Worm (Caenorhabditis elegans): ENCODE data around the gene C14B1.2.

Gene C14B1.2

ce11 chrIII:3735509-3736255 lies 33.6 kb downstream of the C14B1.2 start (continued):
- TF ChIP-seq cebp-1 (GFP tag; IDR thresholded peaks at IDR 0.05) = no peak
- TF ChIP-seq cebp-1 (tag; optimal IDR thresholded peaks at IDR 0.05) = no peak
- no peak for TF ChIP-seq ztf-18 (tag; optimal IDR thresholded peaks at IDR 0.05)
- TF ChIP-seq rpc-1 (optimal IDR thresholded peaks at IDR 0.05) = no peak
- TF ChIP-seq rpc-1 (tag; optimal IDR thresholded peaks at IDR 0.05) = no peak
- no peak for TF ChIP-seq nfyb-1 (GFP tag; IDR thresholded peaks at IDR 0.05)
- no peak for TF ChIP-seq lin-40 (tag; optimal IDR thresholded peaks at IDR 0.05)
- no peak for TF ChIP-seq lir-1 (GFP tag; conservative IDR thresholded peaks at IDR 0.05)

ce11 chrIII:3736302-3736701 lies 34.2 kb downstream of the C14B1.2 start, which contains the start of gene F34D10.4:
TSS of gene F34D10.4 (plus strand) at chrIII:3736602.
- no peak for TF ChIP-seq sdz-38 (tag; optimal IDR thresholded peaks at IDR 0.05)
- TF ChIP-seq Y79H2A.3 (GFP tag; conservative IDR thresholded peaks at IDR 0.05) = no peak
- TF ChIP-seq F37B4.10 (GFP tag; IDR thresholded peaks at IDR 0.05) = no peak
- TF ChIP-seq ekl-4 (GFP tag; IDR thresholded peaks at IDR 0.05) = no peak
- no peak for TF ChIP-seq dpl-1 (GFP tag; optimal IDR thresholded peaks at IDR 0.05)
- no peak for TF ChIP-seq madf-6 (GFP tag; IDR thresholded peaks at IDR 0.05)
- TF ChIP-seq B0336.3 (GFP tag; IDR thresholded peaks at IDR 0.05) = no peak
- TF ChIP-seq C17E4.6 (GFP tag; IDR thresholded peaks at IDR 0.05) = no peak
- TF ChIP-seq mcd-1 (GFP tag; IDR thresholded peaks at IDR 0.05) = no peak
- TF ChIP-seq fkh-3 (tag; optimal IDR thresholded peaks at IDR 0.05) = no peak
- TF ChIP-seq ccch-3 (GFP tag; optimal IDR thresholded peaks at IDR 0.05) = no peak
- TF ChIP-seq chd-7 (tag; optimal IDR thresholded peaks at IDR 0.05) = no peak
- no peak for TF ChIP-seq ama-1 (optimal IDR thresholded peaks at IDR 0.05)
- TF ChIP-seq ama-1 (GFP tag; optimal IDR thresholded peaks at IDR 0.05) = no peak
- TF ChIP-seq lag-1 (GFP tag; IDR thresholded peaks at IDR 0.05) = no peak
- no peak for TF ChIP-seq akir-1 (GFP tag; optimal IDR thresholded peaks at IDR 0.05)
- no peak for TF ChIP-seq ceh-27 (GFP tag; optimal IDR thresholded peaks at IDR 0.05)
- no peak for TF ChIP-seq Y95B8A.8 (GFP tag; IDR thresholded peaks at IDR 0.05)
- TF ChIP-seq snpc-1.1 (tag; optimal IDR thresholded peaks at IDR 0.05; ENCODE audit: insufficient read depth) = no peak

- TF ChIP-seq T26A5.8 (tag; optimal IDR thresholded peaks at IDR 0.05) = no peak
- no peak for TF ChIP-seq sea-2 (GFP tag; IDR thresholded peaks at IDR 0.05)
- TF ChIP-seq F37B4.10 (GFP tag; IDR thresholded peaks at IDR 0.05) = no peak
- TF ChIP-seq nfya-2 (GFP tag; IDR thresholded peaks at IDR 0.05) = no peak
- no peak for TF ChIP-seq F52B5.7 (tag; optimal IDR thresholded peaks at IDR 0.05)
- no peak for TF ChIP-seq F39B2.1 (GFP tag; IDR thresholded peaks at IDR 0.05)
- no peak for TF ChIP-seq dpl-1 (GFP tag; optimal IDR thresholded peaks at IDR 0.05)
- TF ChIP-seq zfh-2 (GFP tag; conservative IDR thresholded peaks at IDR 0.05) = peak; percentile 82
These were observed 35.7 kb downstream of the C14B1.2 start for ce11 chrIII:3737742-3738141.

- TF ChIP-seq C17E4.6 (GFP tag; IDR thresholded peaks at IDR 0.05) = no peak
- TF ChIP-seq fkh-3 (tag; optimal IDR thresholded peaks at IDR 0.05) = no peak
- no peak for TF ChIP-seq B0019.2 (GFP tag; conservative IDR thresholded peaks at IDR 0.05)
- TF ChIP-seq lin-54 (GFP tag; optimal IDR thresholded peaks at IDR 0.05) = no peak
- TF ChIP-seq ccch-3 (GFP tag; optimal IDR thresholded peaks at IDR 0.05) = no peak
- no peak for TF ChIP-seq let-526 (GFP tag; IDR thresholded peaks at IDR 0.05)
- no peak for TF ChIP-seq hlh-26 (GFP tag; conservative IDR thresholded peaks at IDR 0.05)
- TF ChIP-seq rec-8 (tag; optimal IDR thresholded peaks at IDR 0.05) = no peak
- no peak for TF ChIP-seq nhr-120 (GFP tag; IDR thresholded peaks at IDR 0.05)
- TF ChIP-seq F10E7.11 (tag; optimal IDR thresholded peaks at IDR 0.05) = no peak
- no peak for TF ChIP-seq B0336.3 (GFP tag; IDR thresholded peaks at IDR 0.05)
- TF ChIP-seq cebp-1 (GFP tag; IDR thresholded peaks at IDR 0.05) = no peak
- no peak for TF ChIP-seq cebp-1 (tag; optimal IDR thresholded peaks at IDR 0.05)
- TF ChIP-seq hrde-1 (tag; optimal IDR thresholded peaks at IDR 0.05; ENCODE audit: borderline replicate concordance) = no peak
- no peak for TF ChIP-seq F57C9.4 (tag; optimal IDR thresholded peaks at IDR 0.05)
- no peak for TF ChIP-seq bed-2 (GFP tag; IDR thresholded peaks at IDR 0.05)
- TF ChIP-seq ZK185.1 (tag; optimal IDR thresholded peaks at IDR 0.05; ENCODE audit: poor library complexity, severe bottlenecking) = no peak
These were observed 36.3 kb downstream of the C14B1.2 start for ce11 chrIII:3738331-3738730.

Data from whole organism, young adult.